Worm (Caenorhabditis elegans) whole organism, midembryonic: ENCODE results near the gene F54D1.1.
A peak's percentile ranks its signal among the peaks of the same experiment; 100 is the strongest.

ENCODE experiments used
- T22C8.4 ChIP-seq: fragments of 200-800 bp; sonication (Bioruptor generic); IDR thresholded peaks from 2 replicates; pipeline ENCODE4 v1.3.6; 2022; ENCODE audit warnings: missing genetic modification characterization, missing compliant biosample characterization
- cog-1 ChIP-seq: sonication (generic microtip); optimal IDR thresholded peaks from 2 replicates; lab custom pipeline; 2016; ENCODE audit warnings: missing genetic modification characterization, missing compliant biosample characterization
- flt-1 ChIP-seq: fragments of 200-800 bp; sonication (Bioruptor generic); IDR thresholded peaks from 2 replicates; pipeline ENCODE4 v1.3.6; 2022; ENCODE audit warnings: missing genetic modification characterization, missing compliant biosample characterization
- klf-2 ChIP-seq: fragments of 200-800 bp; sonication (Bioruptor generic); conservative IDR thresholded peaks from 2 replicates; pipeline ENCODE4 v1.3.6; 2022; ENCODE audit warnings: missing genetic modification reagents, missing genetic modification characterization, missing compliant biosample characterization
- med-1 ChIP-seq: sonication (generic microtip); optimal IDR thresholded peaks from 2 replicates; lab custom pipeline; 2017; ENCODE audit warnings: missing genetic modification characterization, mild to moderate bottlenecking, missing compliant biosample characterization, antibody characterized with exemption, missing genetic modification reagents; ENCODE audit not compliant: insufficient read depth
- ref-1 ChIP-seq: fragments of 200-800 bp; sonication (Bioruptor generic); conservative IDR thresholded peaks from 2 replicates; pipeline ENCODE4 v1.3.6; 2022; ENCODE audit warnings: missing genetic modification reagents, missing genetic modification characterization, missing compliant biosample characterization
- tab-1 ChIP-seq: fragments of 200-800 bp; sonication (Bioruptor generic); IDR thresholded peaks from 2 replicates; pipeline ENCODE4 v1.3.6; 2022; ENCODE audit warnings: missing genetic modification characterization, missing compliant biosample characterization
- ztf-23 ChIP-seq: fragments of 200-800 bp; sonication (Bioruptor generic); IDR thresholded peaks from 2 replicates; pipeline ENCODE4 v1.3.6; 2022; ENCODE audit warnings: missing genetic modification reagents, missing genetic modification characterization, missing compliant biosample characterization
- ztf-29 ChIP-seq: fragments of 200-800 bp; sonication (Bioruptor generic); IDR thresholded peaks from 2 replicates; pipeline ENCODE4 v1.3.6; 2022; ENCODE audit warnings: missing genetic modification reagents, missing genetic modification characterization, missing compliant biosample characterization

Gene F54D1.1

ce11 chrIV:11306548-11306947 is 44.9 kb downstream of the F54D1.1 start, which contains the start of gene B0035.13:
TSS of gene B0035.13 (minus strand) at chrIV:11306720.
- TF ChIP-seq klf-2 = no peak
- TF ChIP-seq cog-1 (tag; lab: Kevin White, UChicago) = no peak
- no peak for TF ChIP-seq med-1 (GFP tag; lab: Kevin White, UChicago)
- no peak for TF ChIP-seq tab-1 (GFP tag; lab: Robert Waterston, UW)
- TF ChIP-seq T22C8.4 = no peak
- TF ChIP-seq ztf-23 (GFP tag; lab: Robert Waterston, UW) = no peak
- TF ChIP-seq ref-1 (GFP tag; lab: Robert Waterston, UW) = no peak
- no peak for TF ChIP-seq ztf-29 (GFP tag; lab: Robert Waterston, UW)
- no peak for TF ChIP-seq flt-1 (GFP tag; lab: Robert Waterston, UW)

ce11 chrIV:11307770-11308169 is 46.1 kb downstream of the F54D1.1 start:
- TF ChIP-seq klf-2 (no peak), T22C8.4 (no peak), flt-1 (GFP tag; lab: Robert Waterston, UW) (no peak), ztf-23 (GFP tag; lab: Robert Waterston, UW) (no peak), med-1 (GFP tag; lab: Kevin White, UChicago) (no peak), tab-1 (GFP tag; lab: Robert Waterston, UW) (no peak)

- TF ChIP-seq T22C8.4 = no peak
- TF ChIP-seq cog-1 (tag; lab: Kevin White, UChicago) = no peak
- TF ChIP-seq flt-1 (GFP tag; lab: Robert Waterston, UW) = peak; percentile 66
- 0 out of 2 replicates have a peak, but pooled peaks have one; percentile 64 for TF ChIP-seq ztf-23 (GFP tag; lab: Robert Waterston, UW)
- peak; percentile 55; the same call in 1 of the 2 replicates for TF ChIP-seq tab-1 (GFP tag; lab: Robert Waterston, UW)
- 0 out of 2 replicates have a peak, but pooled peaks have one; percentile 5 for TF ChIP-seq ref-1 (GFP tag; lab: Robert Waterston, UW)
- no peak for TF ChIP-seq ztf-29 (GFP tag; lab: Robert Waterston, UW)
- TF ChIP-seq med-1 (GFP tag; lab: Kevin White, UChicago) = peak; percentile 72
- TF ChIP-seq klf-2 = 0 out of 2 replicates have a peak, but pooled peaks have one; percentile 31
Observed at ce11 chrIV:11310624-11311023, 49.0 kb downstream of the F54D1.1 start, which contains the start of gene znf-207. TSS of gene znf-207 (plus strand) at chrIV:11310972.

- no peak for TF ChIP-seq ztf-29 (GFP tag; lab: Robert Waterston, UW)
- TF ChIP-seq klf-2 = 0 out of 2 replicates have a peak, but pooled peaks have one; percentile 49
Observed at ce11 chrIV:11311484-11311883, 49.8 kb downstream of the F54D1.1 start.
